Worm (Caenorhabditis elegans): ENCODE data around the gene sri-28.
A peak's percentile ranks its signal among the peaks of the same experiment; 100 is the strongest.

The sri-28 gene

ce11 chrII:3005499-3005898 lies 43.0 kb upstream of the sri-28 start, which contains the start of gene lido-12:
Gene lido-12, plus strand, starts transcription at chrII:3005799.
- TF ChIP-seq nhr-11 (tag; optimal IDR thresholded peaks at IDR 0.05) (no peak), elt-1 (tag; optimal IDR thresholded peaks at IDR 0.05) (no peak), mbf-1 (tag; optimal IDR thresholded peaks at IDR 0.05) (no peak), C34F6.9 (tag; optimal IDR thresholded peaks at IDR 0.05) (no peak), R02D3.7 (tag; optimal IDR thresholded peaks at IDR 0.05) (no peak), unc-39 (tag; optimal IDR thresholded peaks at IDR 0.05) (no peak), ztf-4 (tag; optimal IDR thresholded peaks at IDR 0.05) (no peak)

- TF ChIP-seq lsy-2 (tag; optimal IDR thresholded peaks at IDR 0.05) (no peak), blmp-1 (tag; optimal IDR thresholded peaks at IDR 0.05; ENCODE audit: insufficient read depth) (no peak), ztf-4 (tag; optimal IDR thresholded peaks at IDR 0.05) (no peak), sem-4 (tag; optimal IDR thresholded peaks at IDR 0.05) (no peak), nhr-11 (tag; optimal IDR thresholded peaks at IDR 0.05) (no peak), ceh-16 (tag; optimal IDR thresholded peaks at IDR 0.05) (no peak), F13H6.1 (tag; optimal IDR thresholded peaks at IDR 0.05) (no peak), ztf-11 (tag; optimal IDR thresholded peaks at IDR 0.05) (no peak), nhr-129 (tag; optimal IDR thresholded peaks at IDR 0.05) (no peak)
Measured at ce11 chrII:3008400-3008799, 40.1 kb upstream of the sri-28 start, which contains the start of gene sdz-5. Gene sdz-5, plus strand, starts transcription at chrII:3008700.

- TF ChIP-seq elt-3 (tag; optimal IDR thresholded peaks at IDR 0.05): no peak
- no peak for TF ChIP-seq nhr-237 (tag; optimal IDR thresholded peaks at IDR 0.05)
- TF ChIP-seq mbf-1 (tag; optimal IDR thresholded peaks at IDR 0.05): no peak
- TF ChIP-seq nhr-6 (tag; optimal IDR thresholded peaks at IDR 0.05): no peak
Measured at ce11 chrII:3012133-3012532, 36.3 kb upstream of the sri-28 start, which contains the start of gene C41H7.9. Gene C41H7.9, minus strand, starts transcription at chrII:3012233.

ce11 chrII:3014196-3014849 lies 34.2 kb upstream of the sri-28 start, which contains the start of gene C41H7.2:
Gene C41H7.2, plus strand, starts transcription at chrII:3014817.
- no peak for TF ChIP-seq aly-2 (tag; optimal IDR thresholded peaks at IDR 0.05)
- peak; percentile 85 for TF ChIP-seq fos-1 (tag; optimal IDR thresholded peaks at IDR 0.05)
- TF ChIP-seq nhr-10 (tag; optimal IDR thresholded peaks at IDR 0.05): no peak
- TF ChIP-seq nhr-77 (tag; optimal IDR thresholded peaks at IDR 0.05): no peak
- TF ChIP-seq ceh-82 (tag; optimal IDR thresholded peaks at IDR 0.05): no peak
- peak; percentile 4 for TF ChIP-seq crh-2 (tag; optimal IDR thresholded peaks at IDR 0.05)
- TF ChIP-seq ZK546.5 (tag; optimal IDR thresholded peaks at IDR 0.05): no peak
- no peak for TF ChIP-seq peb-1 (tag; optimal IDR thresholded peaks at IDR 0.05)
- no peak for TF ChIP-seq lin-11 (tag; optimal IDR thresholded peaks at IDR 0.05)
- TF ChIP-seq nhr-129 (tag; optimal IDR thresholded peaks at IDR 0.05): no peak
- TF ChIP-seq mab-5 (tag; optimal IDR thresholded peaks at IDR 0.05): no peak
- TF ChIP-seq nhr-21 (tag; optimal IDR thresholded peaks at IDR 0.05): no peak
- TF ChIP-seq alr-1 (tag; optimal IDR thresholded peaks at IDR 0.05): no peak

- no peak for TF ChIP-seq Y55F3AM.14 (GFP tag; optimal IDR thresholded peaks at IDR 0.05)
- TF ChIP-seq zag-1 (tag; optimal IDR thresholded peaks at IDR 0.05): no peak
- no peak for TF ChIP-seq ama-1 (optimal IDR thresholded peaks at IDR 0.05)
- TF ChIP-seq aly-2 (tag; optimal IDR thresholded peaks at IDR 0.05): no peak
- no peak for TF ChIP-seq crh-2 (tag; optimal IDR thresholded peaks at IDR 0.05)
- no peak for TF ChIP-seq snpc-4 (tag; optimal IDR thresholded peaks at IDR 0.05)
- TF ChIP-seq nhr-11 (tag; optimal IDR thresholded peaks at IDR 0.05): no peak
- TF ChIP-seq R02D3.7 (tag; optimal IDR thresholded peaks at IDR 0.05): no peak
- no peak for TF ChIP-seq nhr-12 (tag; optimal IDR thresholded peaks at IDR 0.05)
- no peak for TF ChIP-seq dmd-4 (tag; optimal IDR thresholded peaks at IDR 0.05)
- TF ChIP-seq ceh-82 (tag; optimal IDR thresholded peaks at IDR 0.05): no peak
Measured at ce11 chrII:3019807-3020206, 28.7 kb upstream of the sri-28 start, which contains the start of gene clec-3. Gene clec-3, minus strand, starts transcription at chrII:3019907.

ce11 chrII:3020899-3021298 lies 27.6 kb upstream of the sri-28 start:
- TF ChIP-seq nhr-11 (tag; optimal IDR thresholded peaks at IDR 0.05) (no peak), peb-1 (tag; optimal IDR thresholded peaks at IDR 0.05) (no peak)

All from whole organism, L2 larva.